Fruit fly (Drosophila melanogaster) whole organism, embryonic: Measurements from ENCODE around the gene stas.

Source experiments
- Abd-B ChIP-seq: fragments of 200-800 bp; sonication (Bioruptor generic); optimal IDR thresholded peaks from 2 replicates; lab custom pipeline; 2018; ENCODE audit warnings: missing biosample characterization, mild to moderate bottlenecking, missing genetic modification characterization, moderate library complexity
- CG10462 ChIP-seq: fragments of 200-800 bp; sonication (Bioruptor generic); optimal IDR thresholded peaks from 2 replicates; lab custom pipeline; 2016; ENCODE audit warnings: missing biosample characterization, missing genetic modification characterization
- CG12391 ChIP-seq: fragments of 200-800 bp; sonication (Bioruptor generic); optimal IDR thresholded peaks from 3 replicates; lab custom pipeline; 2018; ENCODE audit warnings: missing biosample characterization, mild to moderate bottlenecking, missing genetic modification characterization, moderate library complexity
- CG13424 ChIP-seq: fragments of 200-800 bp; sonication (Bioruptor generic); optimal IDR thresholded peaks from 2 replicates; lab custom pipeline; 2019; ENCODE audit warnings: missing biosample characterization, mild to moderate bottlenecking, missing genetic modification characterization, moderate library complexity
- CG13894 ChIP-seq: fragments of 200-800 bp; sonication (Bioruptor generic); optimal IDR thresholded peaks from 3 replicates; lab custom pipeline; 2018; ENCODE audit warnings: missing biosample characterization, mild to moderate bottlenecking, missing genetic modification characterization, moderate library complexity
- CG15601 ChIP-seq: fragments of 200-800 bp; sonication (Bioruptor generic); optimal IDR thresholded peaks from 3 replicates; lab custom pipeline; 2019; ENCODE audit warnings: missing biosample characterization, mild to moderate bottlenecking, missing genetic modification characterization, moderate library complexity
- CG17612 ChIP-seq: fragments of 200-800 bp; sonication (Bioruptor generic); IDR thresholded peaks from 2 replicates; pipeline ENCODE4 v1.3.6; 2022; ENCODE audit warnings: missing biosample characterization, missing genetic modification characterization
- CG18619 ChIP-seq: fragments of 200-800 bp; sonication (Bioruptor generic); optimal IDR thresholded peaks from 3 replicates; lab custom pipeline; 2017; ENCODE audit warnings: missing biosample characterization, mild to moderate bottlenecking, missing genetic modification characterization
- CG2712 ChIP-seq: fragments of 200-800 bp; optimal IDR thresholded peaks from 3 replicates; lab custom pipeline; 2019; ENCODE audit warnings: missing biosample characterization, mild to moderate bottlenecking, missing genetic modification characterization, moderate library complexity
- CG32767 ChIP-seq: fragments of 200-800 bp; sonication (Bioruptor generic); IDR thresholded peaks from 2 replicates; pipeline ENCODE4 v1.3.6; 2022; ENCODE audit warnings: missing biosample characterization, missing genetic modification characterization
- CG33213 ChIP-seq: fragments of 200-800 bp; sonication (Bioruptor generic); optimal IDR thresholded peaks from 3 replicates; lab custom pipeline; 2016; ENCODE audit warnings: missing biosample characterization, missing genetic modification characterization
- CG7745 ChIP-seq: fragments of 200-800 bp; sonication (Bioruptor generic); optimal IDR thresholded peaks from 2 replicates; lab custom pipeline; 2018; ENCODE audit warnings: missing biosample characterization, mild to moderate bottlenecking, missing genetic modification characterization, moderate library complexity
- CG7839 ChIP-seq: fragments of 200-800 bp; sonication (Bioruptor generic); optimal IDR thresholded peaks from 3 replicates; lab custom pipeline; 2018; ENCODE audit warnings: missing biosample characterization, mild to moderate bottlenecking, missing genetic modification characterization, moderate library complexity
- CG8290 ChIP-seq, 3 experiments: fragments of 200-800 bp; sonication (Bioruptor generic); optimal IDR thresholded peaks; 2 replicates each; lab custom pipeline; 2016 to 2019; ENCODE audit warnings: missing biosample characterization in 3 of 3, missing genetic modification characterization in 3 of 3, mild to moderate bottlenecking in 2 of 3, moderate library complexity in 1 of 3
- CG8924 ChIP-seq: fragments of 200-800 bp; optimal IDR thresholded peaks from 3 replicates; lab custom pipeline; 2019; ENCODE audit warnings: missing biosample characterization, mild to moderate bottlenecking, missing genetic modification characterization, moderate library complexity
- CTCF ChIP-seq: fragments of 200-800 bp; sonication (Bioruptor generic); optimal IDR thresholded peaks from 2 replicates; lab custom pipeline; 2017; ENCODE audit warnings: missing biosample characterization, mild to moderate bottlenecking, missing genetic modification characterization, moderate library complexity
- CoRest ChIP-seq: fragments of 200-800 bp; sonication (Bioruptor generic); optimal IDR thresholded peaks from 3 replicates; lab custom pipeline; 2018; ENCODE audit warnings: missing biosample characterization, mild to moderate bottlenecking, missing genetic modification characterization, moderate library complexity
- Eip74EF ChIP-seq, 2 experiments: fragments of 200-800 bp in 1 of 2; fragments of >200 bp in 1 of 2; sonication (Bioruptor generic) in 1 of 2; optimal IDR thresholded peaks; 2 replicates each; lab custom pipeline; 2017 to 2019; ENCODE audit warnings: missing biosample characterization in 2 of 2, missing genetic modification characterization in 2 of 2, mild to moderate bottlenecking in 1 of 2, moderate library complexity in 1 of 2
- Fer2 ChIP-seq: fragments of 200-800 bp; sonication (Bioruptor generic); optimal IDR thresholded peaks from 2 replicates; lab custom pipeline; 2018; ENCODE audit warnings: missing biosample characterization, mild to moderate bottlenecking, missing genetic modification characterization, moderate library complexity
- HLH3B ChIP-seq: fragments of 200-800 bp; sonication (Bioruptor generic); IDR thresholded peaks from 2 replicates; pipeline ENCODE4 v1.3.6; 2022; ENCODE audit warnings: missing biosample characterization, missing genetic modification characterization
- Hmr ChIP-seq: fragments of 200-800 bp; sonication (Bioruptor generic); optimal IDR thresholded peaks from 3 replicates; lab custom pipeline; 2017; ENCODE audit warnings: mild to moderate bottlenecking, missing biosample characterization, missing genetic modification reagents, missing genetic modification characterization
- Hr39 ChIP-seq: fragments of >200 bp; optimal IDR thresholded peaks from 2 replicates; lab custom pipeline; 2017
- Meics ChIP-seq: fragments of 200-800 bp; sonication (Bioruptor generic); optimal IDR thresholded peaks from 2 replicates; lab custom pipeline; 2017; ENCODE audit warnings: missing biosample characterization, mild to moderate bottlenecking, missing genetic modification characterization
- NFAT ChIP-seq: fragments of 200-800 bp; sonication (Bioruptor generic); IDR thresholded peaks from 2 replicates; pipeline ENCODE4 v1.3.6; 2022; ENCODE audit warnings: missing biosample characterization, missing genetic modification characterization
- Nf-YA ChIP-seq: fragments of 200-800 bp; sonication (Bioruptor generic); IDR thresholded peaks from 2 replicates; pipeline ENCODE4 v1.3.6; 2022; ENCODE audit warnings: missing biosample characterization, missing genetic modification characterization
- Pdp1 ChIP-seq, 2 experiments: fragments of 200-800 bp; sonication (Bioruptor generic); optimal IDR thresholded peaks; 3 replicates each; lab custom pipeline; 2016; ENCODE audit warnings: missing biosample characterization in 2 of 2, missing genetic modification characterization in 2 of 2, mild to moderate bottlenecking in 1 of 2, moderate library complexity in 1 of 2
- Scr ChIP-seq: fragments of 200-800 bp; sonication (Bioruptor generic); IDR thresholded peaks from 2 replicates; pipeline ENCODE4 v1.3.6; 2022; ENCODE audit warnings: missing biosample characterization, missing genetic modification characterization; ENCODE audit not compliant: partially characterized antibody
- Side ChIP-seq: fragments of 200-800 bp; sonication (Bioruptor generic); optimal IDR thresholded peaks from 2 replicates; lab custom pipeline; 2016; ENCODE audit warnings: missing biosample characterization, missing genetic modification characterization
- bsh ChIP-seq, 2 experiments: fragments of 200-800 bp; sonication (Bioruptor generic); optimal IDR thresholded peaks; 2 replicates each; lab custom pipeline; 2017 to 2018; ENCODE audit warnings: mild to moderate bottlenecking in 2 of 2, missing biosample characterization in 2 of 2, missing genetic modification characterization in 2 of 2, moderate library complexity in 1 of 2
- dmrt11E ChIP-seq: fragments of 200-800 bp; sonication (Bioruptor generic); optimal IDR thresholded peaks from 3 replicates; lab custom pipeline; 2018; ENCODE audit warnings: missing biosample characterization, mild to moderate bottlenecking, missing genetic modification characterization, moderate library complexity
- kni ChIP-seq: fragments of 200-800 bp; sonication (Bioruptor generic); optimal IDR thresholded peaks from 3 replicates; lab custom pipeline; 2017; ENCODE audit warnings: mild to moderate bottlenecking, missing biosample characterization, missing genetic modification reagents, missing genetic modification characterization
- maf-S ChIP-seq: fragments of 200-800 bp; sonication (Bioruptor generic); optimal IDR thresholded peaks from 2 replicates; lab custom pipeline; 2016; ENCODE audit warnings: missing biosample characterization, missing genetic modification characterization
- nmo ChIP-seq: fragments of 200-800 bp; sonication (Bioruptor generic); optimal IDR thresholded peaks from 2 replicates; lab custom pipeline; 2018; ENCODE audit warnings: missing biosample characterization, mild to moderate bottlenecking, missing genetic modification characterization, moderate library complexity
- peb ChIP-seq: fragments of 200-800 bp; sonication (Bioruptor generic); IDR thresholded peaks from 2 replicates; pipeline ENCODE4 v1.3.6; 2022; ENCODE audit warnings: missing biosample characterization, missing genetic modification characterization
- pfk ChIP-seq: fragments of 200-800 bp; sonication (Bioruptor generic); optimal IDR thresholded peaks from 2 replicates; lab custom pipeline; 2018; ENCODE audit warnings: missing biosample characterization, mild to moderate bottlenecking, missing genetic modification characterization, moderate library complexity
- prd ChIP-seq, 3 experiments: fragments of >200 bp in 2 of 3; fragments of 200-800 bp in 1 of 3; sonication (Bioruptor generic) in 1 of 3; optimal IDR thresholded peaks in 2 of 3; IDR thresholded peaks in 1 of 3; 2 replicates in 2 of 3; 3 replicates in 1 of 3; pipeline versions ENCODE4 v1.3.6 to Lab custom; 2017 to 2022; ENCODE audit warnings: missing biosample characterization in 1 of 3, missing genetic modification characterization in 1 of 3
- ro ChIP-seq: fragments of 200-800 bp; sonication (Bioruptor generic); IDR thresholded peaks from 2 replicates; pipeline ENCODE4 v1.3.6; 2022; ENCODE audit warnings: missing biosample characterization, missing genetic modification characterization
- sc ChIP-seq, 3 experiments: fragments of >200 bp in 2 of 3; fragments of 200-800 bp in 1 of 3; sonication (Bioruptor generic) in 1 of 3; optimal IDR thresholded peaks; 2 replicates in 2 of 3; 3 replicates in 1 of 3; lab custom pipeline; 2017; ENCODE audit warnings: mild to moderate bottlenecking in 1 of 3, missing biosample characterization in 1 of 3, missing genetic modification characterization in 1 of 3, missing genetic modification reagents in 1 of 3
- schlank ChIP-seq: fragments of 200-800 bp; sonication (Bioruptor generic); optimal IDR thresholded peaks from 2 replicates; lab custom pipeline; 2018; ENCODE audit warnings: missing biosample characterization, mild to moderate bottlenecking, missing genetic modification characterization
- sna ChIP-seq: fragments of 200-800 bp; sonication (Bioruptor generic); IDR thresholded peaks from 2 replicates; pipeline ENCODE4 v1.3.6; 2022; ENCODE audit warnings: missing biosample characterization, missing genetic modification characterization; ENCODE audit not compliant: partially characterized antibody
- ssp ChIP-seq: fragments of 200-800 bp; sonication (Bioruptor generic); IDR thresholded peaks from 2 replicates; pipeline ENCODE4 v1.3.6; 2022; ENCODE audit warnings: missing biosample characterization, missing genetic modification characterization
- tin ChIP-seq: fragments of 200-800 bp; sonication (Bioruptor generic); optimal IDR thresholded peaks from 3 replicates; lab custom pipeline; 2016; ENCODE audit warnings: missing biosample characterization, missing genetic modification characterization
- trh ChIP-seq: fragments of 200-800 bp; sonication (Bioruptor generic); optimal IDR thresholded peaks from 2 replicates; lab custom pipeline; 2016; ENCODE audit warnings: missing biosample characterization, missing genetic modification characterization
- zen ChIP-seq: fragments of 200-800 bp; sonication (Bioruptor generic); optimal IDR thresholded peaks from 3 replicates; lab custom pipeline; 2018; ENCODE audit warnings: missing biosample characterization, mild to moderate bottlenecking, missing genetic modification characterization, moderate library complexity
- zfh1 ChIP-seq: fragments of 200-800 bp; sonication (Bioruptor generic); IDR thresholded peaks from 3 replicates; pipeline ENCODE4 v1.3.6; 2022; ENCODE audit warnings: missing biosample characterization, missing genetic modification characterization
- zfh2 ChIP-seq: fragments of 200-800 bp; sonication (Bioruptor generic); optimal IDR thresholded peaks from 2 replicates; lab custom pipeline; 2016; ENCODE audit warnings: missing biosample characterization, missing genetic modification characterization

Gene stas

dm6 chrX:17657716-17658115 lies 30.0 kb upstream of the stas start (continued):
- TF ChIP-seq CG33213 (GFP tag; lab: Kevin White, UChicago) (no peak), Hr39 (lab: Kevin White, UChicago) (no peak), CG13894 (tag; lab: Kevin White, UChicago) (no peak), Pdp1 (GFP tag; optimal IDR thresholded peaks at IDR 0.05; lab: Kevin White, UChicago) (peak in 1 of 2 experiments; percentile 72), CG17612 (GFP tag; lab: Robert Waterston, UW) (no peak), zen (tag; lab: Kevin White, UChicago) (no peak), zfh2 (GFP tag; lab: Kevin White, UChicago) (no peak)

dm6 chrX:17657050-17657696 lies 29.5 kb upstream of the stas start, which contains the start of gene beta-Spec:
Gene beta-Spec (plus strand): TSS chrX:17657372.
- TF ChIP-seq zfh1 (GFP tag; lab: Robert Waterston, UW) (no peak), Nf-YA (GFP tag; lab: Robert Waterston, UW) (no peak), prd (optimal IDR thresholded peaks at IDR 0.05; lab: Kevin White, UChicago) (no peak), prd (GFP tag; IDR thresholded peaks at IDR 0.05; lab: Robert Waterston, UW) (0 out of 3 replicates have a peak, but pooled peaks have one; percentile 30), trh (GFP tag; lab: Kevin White, UChicago) (no peak), Hmr (GFP tag; lab: Kevin White, UChicago) (no peak), CG8290 (GFP tag; optimal IDR thresholded peaks at IDR 0.05; lab: Kevin White, UChicago) (no peak), CG8290 (tag; optimal IDR thresholded peaks at IDR 0.05; lab: Kevin White, UChicago) (peak in 1 of 2 experiments; percentile 7), Scr (GFP tag; lab: Robert Waterston, UW) (no peak), NFAT (GFP tag; lab: Robert Waterston, UW) (0 out of 2 replicates have a peak, but pooled peaks have one; percentile 4), ssp (GFP tag; lab: Robert Waterston, UW) (no peak), Fer2 (tag; lab: Kevin White, UChicago) (no peak), CG7839 (tag; lab: Kevin White, UChicago) (peak; percentile 27), Eip74EF (GFP tag; optimal IDR thresholded peaks at IDR 0.05; lab: Kevin White, UChicago) (no peak), dmrt11E (tag; lab: Kevin White, UChicago) (peak; percentile 4), HLH3B (GFP tag; lab: Robert Waterston, UW) (no peak), nmo (GFP tag; lab: Kevin White, UChicago) (peak; percentile 5), maf-S (GFP tag; lab: Kevin White, UChicago) (no peak), schlank (tag; lab: Kevin White, UChicago) (no peak), CG7745 (tag; lab: Kevin White, UChicago) (no peak), CoRest (tag; lab: Kevin White, UChicago) (peak; percentile 31), Side (GFP tag; lab: Kevin White, UChicago) (no peak), CG12391 (tag; lab: Kevin White, UChicago) (peak; percentile 9), CG8924 (tag; lab: Kevin White, UChicago) (peak; percentile 34), pfk (GFP tag; lab: Kevin White, UChicago) (no peak), bsh (GFP tag; optimal IDR thresholded peaks at IDR 0.05; lab: Kevin White, UChicago) (no peak), CG15601 (tag; lab: Kevin White, UChicago) (no peak), kni (peak; percentile 37), CG13424 (tag; lab: Kevin White, UChicago) (peak; percentile 20), peb (no peak), sc (optimal IDR thresholded peaks at IDR 0.05; lab: Kevin White, UChicago) (no peak), sc (GFP tag; optimal IDR thresholded peaks at IDR 0.05; lab: Kevin White, UChicago) (no peak), CG10462 (no peak), CG18619 (GFP tag; lab: Kevin White, UChicago) (peak; percentile 3), CG32767 (GFP tag; lab: Robert Waterston, UW) (peak; percentile 79; the same call in 1 of the 2 replicates), sna (GFP tag; lab: Robert Waterston, UW) (no peak), Meics (peak; percentile 28), Abd-B (GFP tag; lab: Kevin White, UChicago) (peak; percentile 20), CG2712 (tag; lab: Kevin White, UChicago) (peak; percentile 21), CTCF (peak; percentile 0), ro (GFP tag; lab: Robert Waterston, UW) (no peak), tin (no peak)
